Fruit fly (Drosophila melanogaster): ENCODE measurements around the gene Fit2.

Fit2 gene

dm6 chr3L:16978406-16978805 is 45.7 kb upstream of the Fit2 start:
- TF ChIP-seq sage (GFP tag; optimal IDR thresholded peaks at IDR 0.05) = no peak
- TF ChIP-seq br (GFP tag; optimal IDR thresholded peaks at IDR 0.05) = no peak

dm6 chr3L:16981114-16981648 is 42.9 kb upstream of the Fit2 start:
- TF ChIP-seq br (GFP tag; optimal IDR thresholded peaks at IDR 0.05) (peak; percentile 51), CrebA (GFP tag; optimal IDR thresholded peaks at IDR 0.05; ENCODE audit: borderline replicate concordance) (no peak), Rel (GFP tag; optimal IDR thresholded peaks at IDR 0.05) (no peak), Rel (tag; optimal IDR thresholded peaks at IDR 0.05) (peak; percentile 35), Hr78 (GFP tag; optimal IDR thresholded peaks at IDR 0.05) (no peak), GATAd (GFP tag; optimal IDR thresholded peaks at IDR 0.05) (no peak), OdsH (GFP tag; optimal IDR thresholded peaks at IDR 0.05) (peak; percentile 3), woc (GFP tag; optimal IDR thresholded peaks at IDR 0.05) (no peak), rgr (GFP tag; optimal IDR thresholded peaks at IDR 0.05) (peak; percentile 12), CG32264 (GFP tag; optimal IDR thresholded peaks at IDR 0.05) (no peak), Sp1 (GFP tag; optimal IDR thresholded peaks at IDR 0.05) (peak; percentile 20), tai (GFP tag; optimal IDR thresholded peaks at IDR 0.05) (no peak), Myc (optimal IDR thresholded peaks at IDR 0.05) (peak; percentile 81), h (GFP tag; optimal IDR thresholded peaks at IDR 0.05) (peak; percentile 73), ey (GFP tag; optimal IDR thresholded peaks at IDR 0.05) (no peak), foxo (GFP tag; optimal IDR thresholded peaks at IDR 0.05) (peak in 1 of 2 experiments; percentile 35), Jra (GFP tag; optimal IDR thresholded peaks at IDR 0.05) (no peak), dsf (GFP tag; optimal IDR thresholded peaks at IDR 0.05; ENCODE audit: borderline replicate concordance) (no peak)

dm6 chr3L:16984042-16984441 is 40.1 kb upstream of the Fit2 start:
- TF ChIP-seq Rel (GFP tag; optimal IDR thresholded peaks at IDR 0.05) (no peak), Rel (tag; optimal IDR thresholded peaks at IDR 0.05) (peak; percentile 71), rgr (GFP tag; optimal IDR thresholded peaks at IDR 0.05) (no peak), Abd-B (GFP tag; optimal IDR thresholded peaks at IDR 0.05) (no peak), OdsH (GFP tag; optimal IDR thresholded peaks at IDR 0.05) (no peak), sage (GFP tag; optimal IDR thresholded peaks at IDR 0.05) (peak; percentile 20), dl (GFP tag; optimal IDR thresholded peaks at IDR 0.05; ENCODE audit: insufficient read depth in 1 of 2, partially characterized antibody in 2 of 2) (no peak), CrebA (GFP tag; optimal IDR thresholded peaks at IDR 0.05; ENCODE audit: borderline replicate concordance) (peak; percentile 66), fru (GFP tag; optimal IDR thresholded peaks at IDR 0.05) (no peak), h (GFP tag; optimal IDR thresholded peaks at IDR 0.05) (peak; percentile 14)

- TF ChIP-seq woc (GFP tag; optimal IDR thresholded peaks at IDR 0.05) = no peak
- no peak for TF ChIP-seq ey (GFP tag; optimal IDR thresholded peaks at IDR 0.05)
- no peak for TF ChIP-seq brk (GFP tag; optimal IDR thresholded peaks at IDR 0.05)
- TF ChIP-seq Vsx2 (GFP tag; optimal IDR thresholded peaks at IDR 0.05; ENCODE audit: partially characterized antibody) = no peak
- no peak for TF ChIP-seq lola (GFP tag; optimal IDR thresholded peaks at IDR 0.05)
- no peak for TF ChIP-seq Hnf4 (GFP tag; optimal IDR thresholded peaks at IDR 0.05)
Observed at dm6 chr3L:16984813-16985387, 39.2 kb upstream of the Fit2 start.

dm6 chr3L:16985578-16985977 is 38.5 kb upstream of the Fit2 start:
- TF ChIP-seq Myc (optimal IDR thresholded peaks at IDR 0.05) = peak; percentile 54
- TF ChIP-seq dl (GFP tag; optimal IDR thresholded peaks at IDR 0.05; ENCODE audit: insufficient read depth in 1 of 2, partially characterized antibody in 2 of 2) = no peak
- no peak for TF ChIP-seq CrebA (GFP tag; optimal IDR thresholded peaks at IDR 0.05; ENCODE audit: borderline replicate concordance)
- TF ChIP-seq Rel (GFP tag; optimal IDR thresholded peaks at IDR 0.05) = no peak
- peak; percentile 99 for TF ChIP-seq Rel (tag; optimal IDR thresholded peaks at IDR 0.05)
- TF ChIP-seq Vsx2 (GFP tag; optimal IDR thresholded peaks at IDR 0.05; ENCODE audit: partially characterized antibody) = peak; percentile 41
- TF ChIP-seq N (GFP tag; optimal IDR thresholded peaks at IDR 0.05) = no peak
